Fruit fly (Drosophila melanogaster) whole organism: ENCODE data around the gene Sirup.

Experiments
- CG8478 ChIP-seq: fragments of >200 bp; optimal IDR thresholded peaks from 2 replicates; lab custom pipeline; 2018; ENCODE audit warnings: inconsistent platforms
- Dll ChIP-seq: fragments of >200 bp; optimal IDR thresholded peaks from 2 replicates; lab custom pipeline; 2017
- EcR ChIP-seq, 2 experiments: fragments of >200 bp; optimal IDR thresholded peaks; 2 replicates each; lab custom pipeline; 2017; ENCODE audit warnings: missing biosample characterization in 2 of 2, missing genetic modification characterization in 2 of 2, missing genetic modification reagents in 2 of 2
- pan ChIP-seq: fragments of >200 bp; optimal IDR thresholded peaks from 2 replicates; lab custom pipeline; 2017
- psq ChIP-seq: fragments of >200 bp; optimal IDR thresholded peaks from 2 replicates; lab custom pipeline; 2017

dm6 chr2L:7964611-7965010, 34.1 kb upstream of the Sirup start:
- TF ChIP-seq psq: no peak
- no peak for TF ChIP-seq CG8478 (lab: Kevin White, UChicago)
- no peak for TF ChIP-seq EcR (GFP tag; optimal IDR thresholded peaks at IDR 0.05; lab: Kevin White, UChicago)
- TF ChIP-seq Dll (lab: Kevin White, UChicago): no peak
- TF ChIP-seq pan (lab: Kevin White, UChicago): no peak
